Fruit fly (Drosophila melanogaster) whole organism, pupa: ENCODE measurements around the gene tbrd-1.

Experiments
- CG10348 ChIP-seq: fragments of 200-800 bp; sonication (Bioruptor generic); IDR thresholded peaks from 2 replicates; pipeline ENCODE4 v1.3.6; 2022; ENCODE audit warnings: missing biosample characterization, missing genetic modification characterization
- CG12605 ChIP-seq: fragments of 200-800 bp; sonication (Bioruptor generic); IDR thresholded peaks from 2 replicates; pipeline ENCODE4 v1.3.6; 2022; ENCODE audit warnings: missing biosample characterization, missing genetic modification characterization
- CG13204 ChIP-seq: fragments of 200-800 bp; sonication (Bioruptor generic); optimal IDR thresholded peaks from 2 replicates; lab custom pipeline; 2018; ENCODE audit warnings: missing biosample characterization, mild to moderate bottlenecking, missing genetic modification characterization, moderate library complexity
- CG14655 ChIP-seq: fragments of 200-800 bp; sonication (Bioruptor generic); optimal IDR thresholded peaks from 3 replicates; lab custom pipeline; 2017; ENCODE audit warnings: mild to moderate bottlenecking, missing biosample characterization, missing genetic modification reagents, missing genetic modification characterization
- CG15710 ChIP-seq: fragments of 200-800 bp; sonication (Bioruptor generic); optimal IDR thresholded peaks from 2 replicates; lab custom pipeline; 2018; ENCODE audit warnings: missing biosample characterization, mild to moderate bottlenecking, missing genetic modification characterization, moderate library complexity
- CG17806 ChIP-seq: fragments of 200-800 bp; sonication (Bioruptor generic); optimal IDR thresholded peaks from 2 replicates; lab custom pipeline; 2018; ENCODE audit warnings: missing biosample characterization, mild to moderate bottlenecking, missing genetic modification characterization, moderate library complexity
- CG32121 ChIP-seq: fragments of 200-800 bp; sonication (Bioruptor generic); IDR thresholded peaks from 2 replicates; pipeline ENCODE4 v1.3.6; 2022; ENCODE audit warnings: missing biosample characterization, missing genetic modification characterization
- CG34367 ChIP-seq: fragments of 200-800 bp; sonication (Bioruptor generic); optimal IDR thresholded peaks from 2 replicates; lab custom pipeline; 2018; ENCODE audit warnings: missing biosample characterization, mild to moderate bottlenecking, missing genetic modification characterization
- CG4496 ChIP-seq: fragments of 200-800 bp; sonication (Bioruptor generic); IDR thresholded peaks from 3 replicates; pipeline ENCODE4 v1.3.6; 2022; ENCODE audit warnings: missing biosample characterization, missing genetic modification characterization
- CG8159 ChIP-seq: fragments of 200-800 bp; sonication (Bioruptor generic); optimal IDR thresholded peaks from 3 replicates; lab custom pipeline; 2018; ENCODE audit warnings: missing biosample characterization, mild to moderate bottlenecking, missing genetic modification characterization, moderate library complexity
- CG8301 ChIP-seq: fragments of 200-800 bp; sonication (Bioruptor generic); optimal IDR thresholded peaks from 2 replicates; lab custom pipeline; 2018; ENCODE audit warnings: missing biosample characterization, mild to moderate bottlenecking, missing genetic modification characterization
- CG9948 ChIP-seq: fragments of 200-800 bp; sonication (Bioruptor generic); optimal IDR thresholded peaks from 2 replicates; lab custom pipeline; 2018; ENCODE audit warnings: missing biosample characterization, mild to moderate bottlenecking, missing genetic modification characterization, moderate library complexity
- D1 ChIP-seq: fragments of 200-800 bp; sonication (Bioruptor generic); optimal IDR thresholded peaks from 2 replicates; lab custom pipeline; 2018; ENCODE audit warnings: missing biosample characterization, mild to moderate bottlenecking, missing genetic modification characterization, moderate library complexity
- EcR ChIP-seq: fragments of 200-800 bp; sonication (Bioruptor generic); optimal IDR thresholded peaks from 3 replicates; lab custom pipeline; 2019; ENCODE audit warnings: missing biosample characterization, missing genetic modification characterization, mild to moderate bottlenecking, moderate library complexity, missing genetic modification reagents
- Ets98B ChIP-seq: fragments of 200-800 bp; sonication (Bioruptor generic); IDR thresholded peaks from 2 replicates; pipeline ENCODE4 v1.3.6; 2022; ENCODE audit warnings: missing biosample characterization, missing genetic modification characterization
- Pif1A ChIP-seq: fragments of 200-800 bp; sonication (Bioruptor generic); optimal IDR thresholded peaks from 3 replicates; lab custom pipeline; 2016; ENCODE audit warnings: missing biosample characterization, missing genetic modification characterization
- Pif1B ChIP-seq: fragments of 200-800 bp; sonication (Bioruptor generic); optimal IDR thresholded peaks from 3 replicates; lab custom pipeline; 2016; ENCODE audit warnings: missing biosample characterization, missing genetic modification characterization
- Snoo ChIP-seq: fragments of 200-800 bp; sonication (Bioruptor generic); optimal IDR thresholded peaks from 3 replicates; lab custom pipeline; 2017; ENCODE audit warnings: missing biosample characterization, mild to moderate bottlenecking, missing genetic modification characterization, inconsistent platforms
- fd96Ca ChIP-seq: fragments of 200-800 bp; sonication (Bioruptor generic); IDR thresholded peaks from 3 replicates; pipeline ENCODE4 v1.3.6; 2022; ENCODE audit warnings: missing biosample characterization, missing genetic modification characterization
- gl ChIP-seq: fragments of 200-800 bp; sonication (Bioruptor generic); optimal IDR thresholded peaks from 2 replicates; lab custom pipeline; 2018; ENCODE audit warnings: missing biosample characterization, mild to moderate bottlenecking, missing genetic modification characterization
- rn ChIP-seq: fragments of 200-800 bp; sonication (Bioruptor generic); IDR thresholded peaks from 2 replicates; pipeline ENCODE4 v1.3.6; 2022; ENCODE audit warnings: missing biosample characterization, missing genetic modification characterization

tbrd-1 gene

DNA sequence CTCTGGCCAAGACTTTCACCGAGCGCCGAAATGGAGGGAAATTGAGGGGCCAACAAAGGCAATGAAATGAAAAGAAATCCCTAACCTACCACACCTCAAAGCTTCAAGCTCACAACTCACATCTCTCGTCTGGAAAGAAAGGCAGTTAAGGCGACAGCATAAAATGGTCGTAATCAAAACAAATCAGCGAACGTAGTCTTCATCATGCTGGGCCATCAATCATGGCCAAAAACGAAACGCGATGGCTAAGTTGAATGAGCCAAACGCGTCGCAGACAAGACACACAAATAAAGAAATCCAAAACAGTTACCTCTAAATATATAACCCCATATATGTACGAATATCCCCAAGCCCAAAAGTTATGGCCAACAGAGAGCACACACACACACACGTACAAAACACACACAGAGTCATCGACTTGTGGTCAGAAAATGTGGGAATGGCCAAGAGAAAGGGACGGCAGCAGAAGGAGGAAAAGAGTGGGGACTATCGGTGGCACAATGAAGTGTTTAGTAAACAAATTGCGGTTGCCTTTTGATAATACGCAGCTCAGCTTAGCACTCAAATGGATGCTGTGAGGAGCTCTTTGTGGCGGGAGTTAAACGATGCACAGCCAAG, 17.8 kb upstream of the tbrd-1 start:
- TF ChIP-seq EcR (peak; percentile 77), Ets98B (no peak)

DNA sequence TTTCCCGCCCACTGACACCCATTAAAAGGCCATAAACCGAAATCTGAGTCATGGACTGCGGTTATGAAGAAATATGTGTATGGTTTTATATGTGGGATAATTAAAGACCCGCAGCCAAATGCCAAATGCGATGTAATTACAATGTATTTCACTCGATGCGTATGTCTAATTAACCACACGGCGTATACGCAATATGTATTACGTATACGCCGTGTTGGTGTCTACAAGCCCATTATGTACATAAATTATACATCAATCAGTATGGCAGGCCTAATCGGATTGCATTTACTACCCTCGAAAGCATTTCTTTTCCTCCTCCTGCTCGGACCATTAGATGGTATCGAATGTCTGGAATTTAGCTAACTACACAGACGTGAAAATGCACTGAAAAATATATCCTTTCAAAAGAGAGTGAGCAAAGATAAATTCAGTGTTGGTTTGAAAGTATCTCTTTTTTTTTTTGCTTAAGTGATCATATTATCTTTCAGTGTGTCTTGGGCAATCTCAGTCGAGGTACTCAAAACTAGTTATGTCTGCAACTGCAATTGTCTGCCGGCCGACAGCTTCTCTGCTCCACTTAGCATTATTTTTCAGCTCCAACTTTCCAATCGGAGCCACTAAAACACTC, 17.0 kb upstream of the tbrd-1 start:
- TF ChIP-seq CG8159 (tag; lab: Kevin White, UChicago): no peak
- no peak for TF ChIP-seq D1 (tag; lab: Kevin White, UChicago)
- TF ChIP-seq Ets98B: peak; percentile 58
- peak; percentile 27 for TF ChIP-seq CG14655 (GFP tag; lab: Kevin White, UChicago)
- TF ChIP-seq CG9948 (tag; lab: Kevin White, UChicago): no peak
- TF ChIP-seq CG12605 (GFP tag; lab: Robert Waterston, UW): no peak
- peak; percentile 11 for TF ChIP-seq CG8301 (tag; lab: Kevin White, UChicago)
- peak; percentile 51; the same call in 2 of the 3 replicates for TF ChIP-seq CG4496 (GFP tag; lab: Robert Waterston, UW)
- peak; percentile 11 for TF ChIP-seq Pif1A (GFP tag; lab: Kevin White, UChicago)
- TF ChIP-seq fd96Ca (GFP tag; lab: Robert Waterston, UW): no peak

DNA sequence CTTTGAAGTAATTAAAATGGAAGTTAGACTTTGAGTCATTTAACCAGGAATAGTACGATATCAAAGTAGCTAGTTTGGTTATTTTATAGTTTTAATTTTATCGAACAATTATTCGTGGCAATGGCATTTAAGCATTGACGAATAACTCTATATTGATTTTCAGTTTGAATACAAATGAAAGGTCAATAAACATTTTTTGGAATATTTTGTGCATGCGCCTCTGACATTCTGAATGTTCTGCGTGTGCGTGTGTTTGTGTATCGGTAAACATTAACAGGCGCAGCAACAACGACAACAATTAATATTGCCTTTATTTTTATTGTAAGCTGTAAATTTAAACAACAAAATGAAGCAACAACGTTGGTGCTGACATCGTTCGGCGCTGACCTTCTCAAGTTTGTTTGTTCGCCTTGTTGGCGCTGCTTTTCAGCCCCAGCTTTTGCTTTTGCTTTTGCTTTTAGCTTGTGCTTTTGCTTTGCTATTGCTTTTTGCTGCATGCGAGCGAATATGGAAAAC, 16.0 kb upstream of the tbrd-1 start:
- TF ChIP-seq fd96Ca (GFP tag; lab: Robert Waterston, UW) (no peak), CG34367 (tag; lab: Kevin White, UChicago) (peak; percentile 67), Snoo (tag; lab: Kevin White, UChicago) (peak; percentile 76), rn (GFP tag; lab: Robert Waterston, UW) (no peak), CG8159 (tag; lab: Kevin White, UChicago) (peak; percentile 86), CG12605 (GFP tag; lab: Robert Waterston, UW) (no peak), CG14655 (GFP tag; lab: Kevin White, UChicago) (no peak), CG15710 (peak; percentile 86), Ets98B (no peak), EcR (peak; percentile 78), D1 (tag; lab: Kevin White, UChicago) (no peak), CG9948 (tag; lab: Kevin White, UChicago) (peak; percentile 69), CG17806 (tag; lab: Kevin White, UChicago) (peak; percentile 74), CG8301 (tag; lab: Kevin White, UChicago) (no peak), CG32121 (GFP tag; lab: Robert Waterston, UW) (no peak), Pif1A (GFP tag; lab: Kevin White, UChicago) (peak; percentile 82), CG10348 (no peak), CG13204 (GFP tag; lab: Kevin White, UChicago) (peak; percentile 68), gl (tag; lab: Kevin White, UChicago) (peak; percentile 32), Pif1B (GFP tag; lab: Kevin White, UChicago) (peak; percentile 63), CG4496 (GFP tag; lab: Robert Waterston, UW) (no peak)

DNA sequence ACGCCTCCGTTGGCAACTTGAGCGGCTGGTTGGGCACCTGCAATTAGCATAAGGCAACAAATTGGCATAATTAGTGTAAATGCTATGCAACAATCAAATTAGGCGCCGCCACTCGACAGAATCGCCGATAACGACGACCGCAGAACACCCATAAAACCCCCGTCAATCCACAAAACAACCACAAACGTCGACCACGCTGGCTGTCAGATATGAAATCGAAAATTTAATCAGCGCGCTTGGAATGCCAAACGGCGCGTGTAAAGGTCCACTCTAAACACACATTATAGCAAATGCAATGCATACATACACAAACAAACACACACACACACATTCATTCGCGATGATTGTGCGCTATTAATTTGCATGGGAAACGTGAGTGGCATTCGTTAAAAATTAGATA, 10.1 kb upstream of the tbrd-1 start:
- TF ChIP-seq CG8159 (tag; lab: Kevin White, UChicago) (peak; percentile 70), CG14655 (GFP tag; lab: Kevin White, UChicago) (no peak)

DNA sequence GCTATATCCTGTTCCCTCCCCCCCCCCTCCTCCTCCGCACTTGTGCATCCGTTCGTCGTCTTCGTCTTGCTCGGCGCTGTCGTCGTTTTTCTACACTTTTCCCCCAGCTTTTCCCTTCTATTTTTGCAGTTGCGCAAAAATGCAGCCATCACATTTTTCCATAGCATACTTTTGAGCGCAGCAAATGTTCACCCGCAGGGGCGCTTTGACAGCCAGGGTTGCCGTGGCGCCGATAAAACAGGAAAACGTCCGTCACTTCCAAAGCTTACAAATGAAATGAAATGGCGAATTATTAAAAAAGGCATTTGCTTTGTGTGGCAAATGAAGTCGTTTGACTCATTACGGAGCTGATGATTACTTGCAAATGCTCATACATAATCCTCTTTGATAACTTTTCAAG, 9.2 kb upstream of the tbrd-1 start:
- TF ChIP-seq CG32121 (GFP tag; lab: Robert Waterston, UW): 0 out of 2 replicates have a peak, but pooled peaks have one; percentile 12
- TF ChIP-seq Ets98B: 0 out of 2 replicates have a peak, but pooled peaks have one; percentile 9
- TF ChIP-seq CG4496 (GFP tag; lab: Robert Waterston, UW): no peak

DNA sequence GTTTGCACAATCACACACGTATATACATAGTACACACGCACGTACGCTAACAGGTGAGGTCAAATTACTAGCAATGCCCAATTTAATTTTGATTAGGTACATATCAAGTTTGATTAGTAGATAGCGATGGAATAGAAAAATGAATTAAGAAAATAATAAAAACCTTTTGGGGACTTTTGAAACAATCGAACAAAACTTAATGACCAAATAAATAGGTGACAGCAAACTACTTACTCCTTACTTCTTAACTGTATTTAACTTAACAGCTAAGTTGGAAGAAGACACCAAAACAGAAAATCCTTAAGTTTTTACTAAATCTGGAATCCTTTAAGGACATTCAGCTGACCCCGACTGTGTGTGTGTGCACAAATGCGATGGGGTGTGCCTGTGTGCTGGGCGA, 8.7 kb upstream of the tbrd-1 start:
- TF ChIP-seq CG4496 (GFP tag; lab: Robert Waterston, UW) (no peak), fd96Ca (GFP tag; lab: Robert Waterston, UW) (no peak), CG10348 (no peak), CG15710 (peak; percentile 23), CG9948 (tag; lab: Kevin White, UChicago) (peak; percentile 47), Pif1A (GFP tag; lab: Kevin White, UChicago) (no peak), Pif1B (GFP tag; lab: Kevin White, UChicago) (no peak), rn (GFP tag; lab: Robert Waterston, UW) (no peak), CG34367 (tag; lab: Kevin White, UChicago) (peak; percentile 23), CG17806 (tag; lab: Kevin White, UChicago) (peak; percentile 21), gl (tag; lab: Kevin White, UChicago) (no peak), CG14655 (GFP tag; lab: Kevin White, UChicago) (no peak), CG8159 (tag; lab: Kevin White, UChicago) (peak; percentile 65), CG13204 (GFP tag; lab: Kevin White, UChicago) (no peak)
